Worm (Caenorhabditis elegans): ENCODE data around the gene sre-53.
A peak's percentile ranks its signal among the peaks of the same experiment; 100 is the strongest.

ce11 chrII:12346289-12346989 lies 23.2 kb upstream of the sre-53 start:
- TF ChIP-seq ZK546.5 (tag; optimal IDR thresholded peaks at IDR 0.05), result no peak
- no peak for TF ChIP-seq unc-62 (GFP tag; optimal IDR thresholded peaks at IDR 0.05)
- TF ChIP-seq pha-4 (tag; optimal IDR thresholded peaks at IDR 0.05), result peak; percentile 45
- no peak for TF ChIP-seq elt-3 (tag; optimal IDR thresholded peaks at IDR 0.05)
- TF ChIP-seq egl-27 (tag; optimal IDR thresholded peaks at IDR 0.05), result no peak
- TF ChIP-seq ceh-28 (tag; optimal IDR thresholded peaks at IDR 0.05), result no peak
- no peak for TF ChIP-seq nhr-77 (tag; optimal IDR thresholded peaks at IDR 0.05)
- no peak for TF ChIP-seq fos-1 (tag; optimal IDR thresholded peaks at IDR 0.05)
